Worm (Caenorhabditis elegans): ENCODE results near the gene Y49A3A.4.

ce11 chrV:14394743-14395142, 36.1 kb upstream of the Y49A3A.4 start, which contains the start of gene C15H11.13:
- TF ChIP-seq ztf-23 (GFP tag; IDR thresholded peaks at IDR 0.05): no peak
- no peak for TF ChIP-seq ztf-29 (GFP tag; IDR thresholded peaks at IDR 0.05)
- no peak for TF ChIP-seq cog-1 (tag; optimal IDR thresholded peaks at IDR 0.05)
